Fruit fly (Drosophila melanogaster) whole organism, embryonic: Measurements from ENCODE around the gene CG7963.

Experiments used
- BEAF-32 ChIP-seq: fragments of 200-800 bp; sonication (Bioruptor generic); optimal IDR thresholded peaks from 3 replicates; lab custom pipeline; 2017; ENCODE audit warnings: missing biosample characterization, missing genetic modification characterization, mild to moderate bottlenecking, moderate library complexity, missing genetic modification reagents
- Bgb ChIP-seq: fragments of 200-800 bp; sonication (Bioruptor generic); IDR thresholded peaks from 2 replicates; pipeline ENCODE4 v1.3.6; 2022; ENCODE audit warnings: missing biosample characterization, missing genetic modification characterization; ENCODE audit not compliant: partially characterized antibody
- CG10321 ChIP-seq: fragments of 200-800 bp; sonication (Bioruptor generic); IDR thresholded peaks from 2 replicates; pipeline ENCODE4 v1.3.6; 2022; ENCODE audit warnings: missing biosample characterization, missing genetic modification characterization
- CG11723 ChIP-seq: fragments of 200-800 bp; sonication (Bioruptor generic); optimal IDR thresholded peaks from 2 replicates; lab custom pipeline; 2017; ENCODE audit warnings: missing biosample characterization, mild to moderate bottlenecking, missing genetic modification characterization
- CG14965 ChIP-seq: fragments of 200-800 bp; sonication (Bioruptor generic); optimal IDR thresholded peaks from 2 replicates; lab custom pipeline; 2016; ENCODE audit warnings: missing biosample characterization, missing genetic modification characterization, borderline replicate concordance
- CG1602 ChIP-seq: fragments of 200-800 bp; sonication (Bioruptor generic); optimal IDR thresholded peaks from 3 replicates; lab custom pipeline; 2016; ENCODE audit warnings: missing biosample characterization, missing genetic modification characterization
- CG16863 ChIP-seq: fragments of 200-800 bp; sonication (Bioruptor generic); optimal IDR thresholded peaks from 3 replicates; lab custom pipeline; 2016; ENCODE audit warnings: missing biosample characterization, missing genetic modification characterization
- CG17361 ChIP-seq: fragments of 200-800 bp; sonication (Bioruptor generic); IDR thresholded peaks from 3 replicates; pipeline ENCODE4 v1.3.6; 2022; ENCODE audit warnings: missing biosample characterization, missing genetic modification characterization
- CG2120 ChIP-seq: fragments of 200-800 bp; sonication (Bioruptor generic); optimal IDR thresholded peaks from 3 replicates; lab custom pipeline; 2016; ENCODE audit warnings: missing biosample characterization, missing genetic modification characterization
- CG2202 ChIP-seq: fragments of 200-800 bp; sonication (Bioruptor generic); optimal IDR thresholded peaks from 2 replicates; lab custom pipeline; 2018; ENCODE audit warnings: missing biosample characterization, mild to moderate bottlenecking, missing genetic modification characterization
- CG2889 ChIP-seq: fragments of 200-800 bp; sonication (Bioruptor generic); IDR thresholded peaks from 3 replicates; pipeline ENCODE4 v1.3.6; 2022; ENCODE audit warnings: missing biosample characterization, missing genetic modification characterization
- CG30020 ChIP-seq: fragments of 200-800 bp; optimal IDR thresholded peaks from 2 replicates; lab custom pipeline; 2019; ENCODE audit warnings: missing biosample characterization, mild to moderate bottlenecking, missing genetic modification characterization, moderate library complexity
- CG3163 ChIP-seq: fragments of 200-800 bp; sonication (Bioruptor generic); optimal IDR thresholded peaks from 3 replicates; lab custom pipeline; 2016; ENCODE audit warnings: missing biosample characterization, missing genetic modification characterization
- CG34422 ChIP-seq: fragments of 200-800 bp; sonication (Bioruptor generic); IDR thresholded peaks from 3 replicates; pipeline ENCODE4 v1.3.6; 2022; ENCODE audit warnings: missing biosample characterization, missing genetic modification characterization
- CG8765 ChIP-seq: fragments of 200-800 bp; sonication (Bioruptor generic); IDR thresholded peaks from 2 replicates; pipeline ENCODE4 v1.3.6; 2022; ENCODE audit warnings: missing biosample characterization, missing genetic modification characterization
- CG9609 ChIP-seq: fragments of 200-800 bp; sonication (Bioruptor generic); optimal IDR thresholded peaks from 3 replicates; lab custom pipeline; 2016; ENCODE audit warnings: missing biosample characterization, missing genetic modification characterization
- Camta ChIP-seq: fragments of 200-800 bp; sonication (Bioruptor generic); optimal IDR thresholded peaks from 2 replicates; lab custom pipeline; 2016; ENCODE audit warnings: missing biosample characterization, missing genetic modification characterization
- Chrac-16 ChIP-seq: fragments of 200-800 bp; sonication (Bioruptor generic); optimal IDR thresholded peaks from 3 replicates; lab custom pipeline; 2016; ENCODE audit warnings: missing biosample characterization, missing genetic modification characterization
- Dp ChIP-seq: fragments of 200-800 bp; sonication (Bioruptor generic); optimal IDR thresholded peaks from 2 replicates; lab custom pipeline; 2018; ENCODE audit warnings: missing biosample characterization, mild to moderate bottlenecking, missing genetic modification characterization, moderate library complexity
- Dref ChIP-seq: fragments of 200-800 bp; sonication (Bioruptor generic); IDR thresholded peaks from 2 replicates; pipeline ENCODE4 v1.3.6; 2022; ENCODE audit warnings: missing biosample characterization, missing genetic modification characterization
- HmgZ ChIP-seq: fragments of 200-800 bp; sonication (Bioruptor generic); optimal IDR thresholded peaks from 2 replicates; lab custom pipeline; 2018; ENCODE audit warnings: missing biosample characterization, mild to moderate bottlenecking, missing genetic modification characterization
- Hr3 ChIP-seq: fragments of 200-800 bp; sonication (Bioruptor generic); optimal IDR thresholded peaks from 3 replicates; lab custom pipeline; 2016; ENCODE audit warnings: missing biosample characterization, missing genetic modification characterization
- Lhr ChIP-seq: fragments of 200-800 bp; sonication (Bioruptor generic); optimal IDR thresholded peaks from 3 replicates; lab custom pipeline; 2017; ENCODE audit warnings: mild to moderate bottlenecking, missing biosample characterization, missing genetic modification reagents, missing genetic modification characterization
- Myb ChIP-seq: fragments of 200-800 bp; sonication (Bioruptor generic); optimal IDR thresholded peaks from 2 replicates; lab custom pipeline; 2016; ENCODE audit warnings: missing biosample characterization, missing genetic modification characterization
- Pdp1 ChIP-seq, 2 experiments: fragments of 200-800 bp; sonication (Bioruptor generic); optimal IDR thresholded peaks; 3 replicates each; lab custom pipeline; 2016; ENCODE audit warnings: missing biosample characterization in 2 of 2, missing genetic modification characterization in 2 of 2, mild to moderate bottlenecking in 1 of 2, moderate library complexity in 1 of 2
- Spps ChIP-seq: fragments of 200-800 bp; sonication (Bioruptor generic); optimal IDR thresholded peaks from 2 replicates; lab custom pipeline; 2018; ENCODE audit warnings: missing biosample characterization, mild to moderate bottlenecking, missing genetic modification characterization
- abd-A ChIP-seq: fragments of 200-800 bp; sonication (Bioruptor generic); optimal IDR thresholded peaks from 3 replicates; lab custom pipeline; 2019; ENCODE audit warnings: missing biosample characterization, mild to moderate bottlenecking, missing genetic modification characterization, moderate library complexity
- bbx ChIP-seq: fragments of 200-800 bp; sonication (Bioruptor generic); IDR thresholded peaks from 2 replicates; pipeline ENCODE4 v1.3.6; 2022; ENCODE audit warnings: missing biosample characterization, missing genetic modification characterization; ENCODE audit not compliant: partially characterized antibody
- bigmax ChIP-seq: fragments of 200-800 bp; sonication (Bioruptor generic); optimal IDR thresholded peaks from 2 replicates; lab custom pipeline; 2018; ENCODE audit warnings: missing biosample characterization, mild to moderate bottlenecking, missing genetic modification characterization
- btn ChIP-seq: fragments of 200-800 bp; sonication (Bioruptor generic); optimal IDR thresholded peaks from 2 replicates; lab custom pipeline; 2016; ENCODE audit warnings: missing biosample characterization, missing genetic modification characterization
- cato ChIP-seq: fragments of 200-800 bp; sonication (Bioruptor generic); optimal IDR thresholded peaks from 2 replicates; lab custom pipeline; 2016; ENCODE audit warnings: missing biosample characterization, missing genetic modification characterization, borderline replicate concordance
- dm ChIP-seq: fragments of 200-800 bp; sonication (Bioruptor generic); optimal IDR thresholded peaks from 3 replicates; lab custom pipeline; 2016; ENCODE audit warnings: missing biosample characterization, missing genetic modification characterization
- dpn ChIP-seq, 2 experiments: fragments of 200-800 bp; sonication (Bioruptor generic); optimal IDR thresholded peaks; 3 replicates each; lab custom pipeline; 2016; ENCODE audit warnings: missing biosample characterization in 2 of 2, missing genetic modification characterization in 2 of 2
- emc ChIP-seq: fragments of 200-800 bp; sonication (Bioruptor generic); optimal IDR thresholded peaks from 2 replicates; lab custom pipeline; 2016; ENCODE audit warnings: missing biosample characterization, missing genetic modification characterization
- gro ChIP-seq: fragments of 200-800 bp; sonication (Bioruptor generic); optimal IDR thresholded peaks from 2 replicates; lab custom pipeline; 2016; ENCODE audit warnings: missing biosample characterization, missing genetic modification characterization
- gt ChIP-seq: fragments of 200-800 bp; sonication (Bioruptor generic); IDR thresholded peaks from 2 replicates; pipeline ENCODE4 v1.3.6; 2022; ENCODE audit warnings: missing biosample characterization, missing genetic modification characterization
- hkb ChIP-seq, 2 experiments: fragments of 200-800 bp in 1 of 2; fragments of >200 bp in 1 of 2; sonication (Bioruptor generic) in 1 of 2; IDR thresholded peaks in 1 of 2; optimal IDR thresholded peaks in 1 of 2; 2 replicates each; pipeline versions ENCODE4 v1.3.6 to Lab custom; 2017 to 2022; ENCODE audit warnings: missing biosample characterization in 1 of 2, missing genetic modification characterization in 1 of 2
- insv ChIP-seq, 2 experiments: fragments of 200-800 bp; sonication (Bioruptor generic); optimal IDR thresholded peaks; 3 replicates each; lab custom pipeline; 2016 to 2018; ENCODE audit warnings: missing biosample characterization in 2 of 2, missing genetic modification characterization in 2 of 2
- jigr1 ChIP-seq: fragments of 200-800 bp; sonication (Bioruptor generic); IDR thresholded peaks from 3 replicates; pipeline ENCODE4 v1.3.6; 2022; ENCODE audit warnings: missing biosample characterization, missing genetic modification characterization
- klu ChIP-seq: fragments of 200-800 bp; sonication (Bioruptor generic); IDR thresholded peaks from 2 replicates; pipeline ENCODE4 v1.3.6; 2022; ENCODE audit warnings: missing biosample characterization, missing genetic modification characterization
- knrl ChIP-seq: fragments of 200-800 bp; sonication (Bioruptor generic); IDR thresholded peaks from 3 replicates; pipeline ENCODE4 v1.3.6; 2022; ENCODE audit warnings: missing biosample characterization, missing genetic modification characterization; ENCODE audit not compliant: partially characterized antibody
- mirr ChIP-seq: fragments of 200-800 bp; sonication (Bioruptor generic); optimal IDR thresholded peaks from 3 replicates; lab custom pipeline; 2018; ENCODE audit warnings: missing biosample characterization, mild to moderate bottlenecking, missing genetic modification characterization
- nerfin-1 ChIP-seq: fragments of 200-800 bp; sonication (Bioruptor generic); optimal IDR thresholded peaks from 3 replicates; lab custom pipeline; 2019; ENCODE audit warnings: missing biosample characterization, mild to moderate bottlenecking, missing genetic modification characterization, moderate library complexity
- otp ChIP-seq: fragments of 200-800 bp; sonication (Bioruptor generic); IDR thresholded peaks from 3 replicates; pipeline ENCODE4, ENCODE4 v1.3.6; 2022; ENCODE audit warnings: missing biosample characterization, missing genetic modification characterization
- pzg ChIP-seq: fragments of 200-800 bp; sonication (Bioruptor generic); optimal IDR thresholded peaks from 3 replicates; lab custom pipeline; 2018; ENCODE audit warnings: missing biosample characterization, mild to moderate bottlenecking, missing genetic modification characterization, moderate library complexity
- schlank ChIP-seq: fragments of 200-800 bp; sonication (Bioruptor generic); optimal IDR thresholded peaks from 2 replicates; lab custom pipeline; 2018; ENCODE audit warnings: missing biosample characterization, mild to moderate bottlenecking, missing genetic modification characterization
- sima ChIP-seq: fragments of 200-800 bp; sonication (Bioruptor generic); optimal IDR thresholded peaks from 2 replicates; lab custom pipeline; 2016; ENCODE audit warnings: missing biosample characterization, missing genetic modification characterization
- slbo ChIP-seq: fragments of 200-800 bp; sonication (Bioruptor generic); IDR thresholded peaks from 2 replicates; pipeline ENCODE4 v1.3.6; 2022; ENCODE audit warnings: missing biosample characterization, missing genetic modification characterization
- sob ChIP-seq: fragments of 200-800 bp; sonication (Bioruptor generic); IDR thresholded peaks from 2 replicates; pipeline ENCODE4 v1.3.6; 2022; ENCODE audit warnings: missing biosample characterization, missing genetic modification characterization

The CG7963 gene

DNA sequence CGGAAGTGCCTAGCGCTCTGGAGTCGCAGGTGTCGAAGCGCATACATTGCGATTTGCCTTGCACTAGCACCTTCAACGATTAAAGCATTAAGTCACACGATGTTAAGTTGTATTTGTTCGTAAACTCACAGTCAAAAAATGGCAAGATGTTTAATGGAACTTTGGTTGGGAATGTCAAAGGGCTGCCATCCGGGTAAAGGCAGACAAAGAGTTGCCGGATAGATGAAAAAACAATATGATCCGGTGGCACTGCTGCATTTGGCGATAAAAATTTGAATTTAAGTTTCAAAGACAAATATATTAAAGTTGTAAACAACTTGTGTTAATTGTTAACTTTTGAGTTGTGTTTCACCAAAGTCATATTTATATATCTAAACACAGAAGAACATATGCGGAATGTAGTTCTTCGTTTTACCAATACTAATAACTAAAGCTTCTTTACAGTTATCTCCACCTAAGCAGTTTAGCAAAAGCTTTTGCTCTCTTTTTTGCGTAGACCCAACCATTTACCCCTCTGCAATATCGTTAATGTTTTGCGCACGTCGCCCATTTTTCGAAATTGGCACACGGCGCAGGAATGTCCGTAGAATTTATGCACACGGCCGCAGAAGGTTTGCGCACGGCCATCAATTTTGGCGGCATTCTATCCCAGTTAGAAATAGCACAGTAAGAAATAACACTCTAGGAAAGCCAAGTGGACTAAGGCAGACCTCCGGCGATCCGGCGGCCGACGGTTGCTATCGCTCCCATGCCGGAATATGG is 46.1 kb upstream of the CG7963 start, which contains the start of gene Coq2 (continued):
- no peak for TF ChIP-seq otp (GFP tag; lab: Robert Waterston, UW)
- TF ChIP-seq abd-A (tag; lab: Kevin White, UChicago): no peak
- TF ChIP-seq CG3163: no peak
- TF ChIP-seq CG30020 (tag; lab: Kevin White, UChicago): no peak
- TF ChIP-seq gt: no peak
- peak in 1 of 2 experiments; percentile 18 for TF ChIP-seq Pdp1 (GFP tag; optimal IDR thresholded peaks at IDR 0.05; lab: Kevin White, UChicago)
- TF ChIP-seq BEAF-32 (GFP tag; lab: Kevin White, UChicago): peak; percentile 46
- TF ChIP-seq knrl (GFP tag; lab: Robert Waterston, UW): peak; percentile 28; the same call in 1 of the 3 replicates
- no peak for TF ChIP-seq bigmax
- TF ChIP-seq Hr3: no peak
- peak; percentile 88 for TF ChIP-seq Myb (GFP tag; lab: Kevin White, UChicago)
- no peak for TF ChIP-seq btn
- TF ChIP-seq CG2889 (GFP tag; lab: Robert Waterston, UW): no peak
- TF ChIP-seq CG11723: no peak
- peak in 1 of 2 experiments; percentile 93 for TF ChIP-seq insv (GFP tag; optimal IDR thresholded peaks at IDR 0.05; lab: Kevin White, UChicago)
- TF ChIP-seq mirr: no peak
- TF ChIP-seq klu: no peak
- no peak for TF ChIP-seq dpn (GFP tag; optimal IDR thresholded peaks at IDR 0.05; lab: Kevin White, UChicago)
- no peak for TF ChIP-seq dm
- TF ChIP-seq jigr1 (GFP tag; lab: Robert Waterston, UW): no peak
- no peak for TF ChIP-seq CG8765
- no peak for TF ChIP-seq nerfin-1
- TF ChIP-seq sima: no peak
- peak; percentile 74 for TF ChIP-seq pzg
- peak; percentile 47; the same call in 1 of the 2 replicates for TF ChIP-seq Dref (GFP tag; lab: Robert Waterston, UW)
- no peak for TF ChIP-seq CG16863 (GFP tag; lab: Kevin White, UChicago)
- peak; percentile 2 for TF ChIP-seq HmgZ
- TF ChIP-seq bbx (GFP tag; lab: Robert Waterston, UW): no peak
- no peak for TF ChIP-seq CG34422 (GFP tag; lab: Robert Waterston, UW)
- TF ChIP-seq Camta (GFP tag; lab: Kevin White, UChicago): no peak
- no peak for TF ChIP-seq CG9609 (GFP tag; lab: Kevin White, UChicago)
- no peak for TF ChIP-seq CG14965 (GFP tag; lab: Kevin White, UChicago)
- TF ChIP-seq gro (GFP tag; lab: Kevin White, UChicago): no peak
- TF ChIP-seq sob (GFP tag; lab: Robert Waterston, UW): no peak
- peak; percentile 93 for TF ChIP-seq Dp (GFP tag; lab: Kevin White, UChicago)
- no peak for TF ChIP-seq schlank (tag; lab: Kevin White, UChicago)
- TF ChIP-seq hkb (optimal IDR thresholded peaks at IDR 0.05; lab: Kevin White, UChicago): peak; percentile 42
- TF ChIP-seq hkb (GFP tag; IDR thresholded peaks at IDR 0.05; lab: Robert Waterston, UW): no peak
- no peak for TF ChIP-seq CG10321
- TF ChIP-seq cato (GFP tag; lab: Kevin White, UChicago): no peak
- TF ChIP-seq Chrac-16 (GFP tag; lab: Kevin White, UChicago): no peak
- TF ChIP-seq Lhr (GFP tag; lab: Kevin White, UChicago): peak; percentile 88
- no peak for TF ChIP-seq emc
- TF ChIP-seq CG2120 (GFP tag; lab: Kevin White, UChicago): peak; percentile 25
- TF ChIP-seq CG17361 (GFP tag; lab: Robert Waterston, UW): no peak
- no peak for TF ChIP-seq Spps (tag; lab: Kevin White, UChicago)
- peak; percentile 25; the same call in 1 of the 2 replicates for TF ChIP-seq slbo (GFP tag; lab: Robert Waterston, UW)
- no peak for TF ChIP-seq CG2202 (tag; lab: Kevin White, UChicago)
- TF ChIP-seq Bgb (GFP tag; lab: Robert Waterston, UW): no peak
- no peak for TF ChIP-seq CG1602 (GFP tag; lab: Kevin White, UChicago)
